Fruit fly (Drosophila melanogaster) whole organism, embryonic: Measurements from ENCODE around the gene Rcd5.

Experiments used
- BEAF-32 ChIP-seq: fragments of 200-800 bp; sonication (Bioruptor generic); optimal IDR thresholded peaks from 3 replicates; lab custom pipeline; 2017; ENCODE audit warnings: missing biosample characterization, missing genetic modification characterization, mild to moderate bottlenecking, moderate library complexity, missing genetic modification reagents
- CG10462 ChIP-seq: fragments of 200-800 bp; sonication (Bioruptor generic); optimal IDR thresholded peaks from 2 replicates; lab custom pipeline; 2016; ENCODE audit warnings: missing biosample characterization, missing genetic modification characterization
- CG10565 ChIP-seq: fragments of 200-800 bp; sonication (Bioruptor generic); optimal IDR thresholded peaks from 3 replicates; lab custom pipeline; 2016; ENCODE audit warnings: missing biosample characterization, mild to moderate bottlenecking, missing genetic modification characterization
- CG11093 ChIP-seq: fragments of 200-800 bp; sonication (Bioruptor generic); IDR thresholded peaks from 3 replicates; pipeline ENCODE4 v1.3.6; 2022; ENCODE audit warnings: missing biosample characterization, missing genetic modification characterization
- CG12071 ChIP-seq: fragments of 200-800 bp; sonication (Bioruptor generic); optimal IDR thresholded peaks from 3 replicates; lab custom pipeline; 2018; ENCODE audit warnings: missing biosample characterization, mild to moderate bottlenecking, missing genetic modification characterization
- CG12659 ChIP-seq: fragments of 200-800 bp; sonication (Bioruptor generic); optimal IDR thresholded peaks from 3 replicates; lab custom pipeline; 2017; ENCODE audit warnings: mild to moderate bottlenecking, missing biosample characterization, missing genetic modification reagents, missing genetic modification characterization
- CG13287 ChIP-seq: fragments of 200-800 bp; sonication (Bioruptor generic); IDR thresholded peaks from 2 replicates; pipeline ENCODE4 v1.3.6; 2022; ENCODE audit warnings: missing biosample characterization, missing genetic modification characterization; ENCODE audit not compliant: partially characterized antibody
- CG13424 ChIP-seq: fragments of 200-800 bp; sonication (Bioruptor generic); optimal IDR thresholded peaks from 2 replicates; lab custom pipeline; 2019; ENCODE audit warnings: missing biosample characterization, mild to moderate bottlenecking, missing genetic modification characterization, moderate library complexity
- CG17829 ChIP-seq: fragments of 200-800 bp; optimal IDR thresholded peaks from 2 replicates; lab custom pipeline; 2019; ENCODE audit warnings: missing biosample characterization, mild to moderate bottlenecking, missing genetic modification characterization, moderate library complexity
- CG18262 ChIP-seq: fragments of 200-800 bp; optimal IDR thresholded peaks from 3 replicates; lab custom pipeline; 2019; ENCODE audit warnings: missing biosample characterization, mild to moderate bottlenecking, missing genetic modification characterization, moderate library complexity
- CG2116 ChIP-seq: fragments of 200-800 bp; sonication (Bioruptor generic); optimal IDR thresholded peaks from 3 replicates; lab custom pipeline; 2018; ENCODE audit warnings: missing biosample characterization, mild to moderate bottlenecking, missing genetic modification characterization
- CG2712 ChIP-seq: fragments of 200-800 bp; optimal IDR thresholded peaks from 3 replicates; lab custom pipeline; 2019; ENCODE audit warnings: missing biosample characterization, mild to moderate bottlenecking, missing genetic modification characterization, moderate library complexity
- CG31224 ChIP-seq: fragments of 200-800 bp; sonication (Bioruptor generic); IDR thresholded peaks from 2 replicates; pipeline ENCODE4 v1.3.6; 2022; ENCODE audit warnings: missing biosample characterization, missing genetic modification characterization
- CG33213 ChIP-seq: fragments of 200-800 bp; sonication (Bioruptor generic); optimal IDR thresholded peaks from 3 replicates; lab custom pipeline; 2016; ENCODE audit warnings: missing biosample characterization, missing genetic modification characterization
- CG34224 ChIP-seq: fragments of 200-800 bp; sonication (Bioruptor generic); IDR thresholded peaks from 3 replicates; pipeline ENCODE4 v1.3.6; 2022; ENCODE audit warnings: missing biosample characterization, missing genetic modification characterization; ENCODE audit not compliant: partially characterized antibody
- CG43689 ChIP-seq: fragments of 200-800 bp; sonication (Bioruptor generic); IDR thresholded peaks from 2 replicates; pipeline ENCODE4 v1.3.6; 2022; ENCODE audit warnings: missing biosample characterization, missing genetic modification characterization
- CG4617 ChIP-seq: fragments of 200-800 bp; sonication (Bioruptor generic); optimal IDR thresholded peaks from 3 replicates; lab custom pipeline; 2016; ENCODE audit warnings: missing biosample characterization, missing genetic modification characterization, borderline replicate concordance
- CG6254 ChIP-seq: fragments of 200-800 bp; sonication (Bioruptor generic); optimal IDR thresholded peaks from 3 replicates; lab custom pipeline; 2017; ENCODE audit warnings: mild to moderate bottlenecking, missing biosample characterization, missing genetic modification reagents, missing genetic modification characterization
- CG6765 ChIP-seq: fragments of 200-800 bp; sonication (Bioruptor generic); optimal IDR thresholded peaks from 3 replicates; lab custom pipeline; 2017; ENCODE audit warnings: missing biosample characterization, mild to moderate bottlenecking, missing genetic modification characterization
- CG8290 ChIP-seq, 3 experiments: fragments of 200-800 bp; sonication (Bioruptor generic); optimal IDR thresholded peaks; 2 replicates each; lab custom pipeline; 2016 to 2019; ENCODE audit warnings: missing biosample characterization in 3 of 3, missing genetic modification characterization in 3 of 3, mild to moderate bottlenecking in 2 of 3, moderate library complexity in 1 of 3
- CG9437 ChIP-seq: fragments of 200-800 bp; sonication (Bioruptor generic); optimal IDR thresholded peaks from 2 replicates; lab custom pipeline; 2018; ENCODE audit warnings: missing biosample characterization, mild to moderate bottlenecking, missing genetic modification characterization
- CG9797 ChIP-seq: fragments of 200-800 bp; sonication (Bioruptor generic); optimal IDR thresholded peaks from 3 replicates; lab custom pipeline; 2018; ENCODE audit warnings: missing biosample characterization, mild to moderate bottlenecking, missing genetic modification characterization
- E2f2 ChIP-seq: fragments of 200-800 bp; sonication (Bioruptor generic); IDR thresholded peaks from 2 replicates; pipeline ENCODE4 v1.3.6; 2022; ENCODE audit warnings: missing biosample characterization, missing genetic modification characterization
- Hmr ChIP-seq: fragments of 200-800 bp; sonication (Bioruptor generic); optimal IDR thresholded peaks from 3 replicates; lab custom pipeline; 2017; ENCODE audit warnings: mild to moderate bottlenecking, missing biosample characterization, missing genetic modification reagents, missing genetic modification characterization
- Lhr ChIP-seq: fragments of 200-800 bp; sonication (Bioruptor generic); optimal IDR thresholded peaks from 3 replicates; lab custom pipeline; 2017; ENCODE audit warnings: mild to moderate bottlenecking, missing biosample characterization, missing genetic modification reagents, missing genetic modification characterization
- Med ChIP-seq: fragments of 200-800 bp; sonication (Bioruptor generic); peaks from one replicate; lab custom pipeline; 2016; ENCODE audit warnings: missing biosample characterization, missing genetic modification characterization, mild to moderate bottlenecking, inconsistent platforms, moderate library complexity
- NC2β ChIP-seq: fragments of 200-800 bp; sonication (Bioruptor generic); optimal IDR thresholded peaks from 2 replicates; lab custom pipeline; 2016; ENCODE audit warnings: missing biosample characterization, missing genetic modification characterization
- NFAT ChIP-seq: fragments of 200-800 bp; sonication (Bioruptor generic); IDR thresholded peaks from 2 replicates; pipeline ENCODE4 v1.3.6; 2022; ENCODE audit warnings: missing biosample characterization, missing genetic modification characterization
- Oaz ChIP-seq: fragments of 200-800 bp; sonication (Bioruptor generic); IDR thresholded peaks from 2 replicates; pipeline ENCODE4 v1.3.6; 2022; ENCODE audit warnings: missing biosample characterization, missing genetic modification characterization
- Opbp ChIP-seq: fragments of 200-800 bp; sonication (Bioruptor generic); IDR thresholded peaks from 3 replicates; pipeline ENCODE4 v1.3.6; 2022; ENCODE audit warnings: missing biosample characterization, missing genetic modification characterization; ENCODE audit not compliant: partially characterized antibody
- Six4 ChIP-seq: fragments of 200-800 bp; sonication (Bioruptor generic); optimal IDR thresholded peaks from 2 replicates; lab custom pipeline; 2016; ENCODE audit warnings: missing biosample characterization, missing genetic modification characterization
- Spps ChIP-seq: fragments of 200-800 bp; sonication (Bioruptor generic); optimal IDR thresholded peaks from 2 replicates; lab custom pipeline; 2018; ENCODE audit warnings: missing biosample characterization, mild to moderate bottlenecking, missing genetic modification characterization
- YL-1 ChIP-seq: fragments of 200-800 bp; sonication (Bioruptor generic); optimal IDR thresholded peaks from 3 replicates; lab custom pipeline; 2017; ENCODE audit warnings: missing biosample characterization, mild to moderate bottlenecking, missing genetic modification characterization
- al ChIP-seq: fragments of 200-800 bp; sonication (Bioruptor generic); IDR thresholded peaks from 2 replicates; pipeline ENCODE4 v1.3.6; 2022; ENCODE audit warnings: missing biosample characterization, missing genetic modification characterization
- bowl ChIP-seq: fragments of 200-800 bp; sonication (Bioruptor generic); IDR thresholded peaks from 2 replicates; pipeline ENCODE4 v1.3.6; 2022; ENCODE audit warnings: missing biosample characterization, missing genetic modification characterization
- cwo ChIP-seq: fragments of 200-800 bp; sonication (Bioruptor generic); optimal IDR thresholded peaks from 3 replicates; lab custom pipeline; 2017; ENCODE audit warnings: missing biosample characterization, missing genetic modification characterization, mild to moderate bottlenecking, moderate library complexity, missing genetic modification reagents
- dmrt11E ChIP-seq: fragments of 200-800 bp; sonication (Bioruptor generic); optimal IDR thresholded peaks from 3 replicates; lab custom pipeline; 2018; ENCODE audit warnings: missing biosample characterization, mild to moderate bottlenecking, missing genetic modification characterization, moderate library complexity
- gcm2 ChIP-seq: fragments of 200-800 bp; sonication (Bioruptor generic); optimal IDR thresholded peaks from 2 replicates; lab custom pipeline; 2016; ENCODE audit warnings: missing biosample characterization, missing genetic modification characterization
- gfzf ChIP-seq: fragments of 200-800 bp; sonication (Bioruptor generic); optimal IDR thresholded peaks from 2 replicates; lab custom pipeline; 2016; ENCODE audit warnings: missing biosample characterization, mild to moderate bottlenecking, missing genetic modification characterization, moderate library complexity
- hbn ChIP-seq: fragments of 200-800 bp; sonication (Bioruptor generic); IDR thresholded peaks from 2 replicates; pipeline ENCODE4 v1.3.6; 2022; ENCODE audit warnings: missing biosample characterization, missing genetic modification characterization; ENCODE audit not compliant: partially characterized antibody
- jing ChIP-seq: fragments of 200-800 bp; sonication (Bioruptor generic); optimal IDR thresholded peaks from 2 replicates; lab custom pipeline; 2018; ENCODE audit warnings: missing biosample characterization, mild to moderate bottlenecking, missing genetic modification characterization
- lov ChIP-seq, 2 experiments: fragments of 200-800 bp in 1 of 2; fragments of >200 bp in 1 of 2; sonication (Bioruptor generic) in 1 of 2; IDR thresholded peaks in 1 of 2; optimal IDR thresholded peaks in 1 of 2; 2 replicates in 1 of 2; 3 replicates in 1 of 2; pipeline versions ENCODE4 v1.3.6 to Lab custom; 2017 to 2022; ENCODE audit warnings: missing biosample characterization in 1 of 2, missing genetic modification characterization in 1 of 2
- nmo ChIP-seq: fragments of 200-800 bp; sonication (Bioruptor generic); optimal IDR thresholded peaks from 2 replicates; lab custom pipeline; 2018; ENCODE audit warnings: missing biosample characterization, mild to moderate bottlenecking, missing genetic modification characterization, moderate library complexity
- scrt ChIP-seq: fragments of 200-800 bp; sonication (Bioruptor generic); optimal IDR thresholded peaks from 2 replicates; lab custom pipeline; 2018; ENCODE audit warnings: missing biosample characterization, mild to moderate bottlenecking, missing genetic modification characterization, moderate library complexity
- sd ChIP-seq: fragments of 200-800 bp; sonication (Bioruptor generic); optimal IDR thresholded peaks from 3 replicates; lab custom pipeline; 2018; ENCODE audit warnings: missing biosample characterization, mild to moderate bottlenecking, missing genetic modification characterization, moderate library complexity
- trem ChIP-seq: fragments of 200-800 bp; optimal IDR thresholded peaks from 3 replicates; lab custom pipeline; 2019; ENCODE audit warnings: missing biosample characterization, mild to moderate bottlenecking, missing genetic modification characterization, moderate library complexity
- usp ChIP-seq: fragments of >200 bp; optimal IDR thresholded peaks from 2 replicates; lab custom pipeline; 2017; ENCODE audit warnings: missing biosample characterization, missing genetic modification characterization
- z ChIP-seq: fragments of 200-800 bp; sonication (Bioruptor generic); IDR thresholded peaks from 3 replicates; pipeline ENCODE4 v1.3.6; 2022; ENCODE audit warnings: missing biosample characterization, missing genetic modification characterization

The Rcd5 gene

DNA sequence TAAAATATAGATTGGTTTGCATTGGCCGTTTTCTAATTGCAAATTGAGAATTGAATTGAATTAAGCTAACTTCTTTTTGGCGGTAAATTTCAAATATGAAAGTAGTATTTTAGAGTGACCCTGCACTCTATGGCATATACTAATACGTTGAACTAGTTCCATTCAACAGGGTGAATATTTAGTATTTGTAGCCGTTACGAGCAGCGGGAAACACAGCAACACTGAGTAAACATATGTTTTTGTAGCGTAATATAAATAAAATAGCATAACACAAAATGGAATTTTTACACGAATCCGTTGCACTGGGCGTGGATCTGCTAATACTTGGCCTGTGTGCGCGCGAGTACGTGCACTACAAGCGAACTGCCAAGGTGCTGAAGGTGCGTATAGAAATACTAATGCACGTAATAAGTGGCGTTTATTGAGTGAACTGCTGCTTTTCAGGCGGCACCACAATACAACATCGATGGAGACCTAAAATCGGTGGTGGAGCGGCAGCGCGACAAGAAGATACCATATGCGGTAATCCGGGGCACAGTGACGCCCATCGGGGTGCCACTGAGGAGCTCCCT lies 19.0 kb upstream of the Rcd5 start, which contains the start of gene Mul1 (continued):
- TF ChIP-seq CG13287 (GFP tag; lab: Robert Waterston, UW), result peak; percentile 54; the same call in 1 of the 2 replicates
- TF ChIP-seq Oaz, result no peak
- no peak for TF ChIP-seq CG10565 (GFP tag; lab: Kevin White, UChicago)
- TF ChIP-seq nmo, result peak; percentile 37
- TF ChIP-seq CG33213 (GFP tag; lab: Kevin White, UChicago), result peak; percentile 54
- TF ChIP-seq CG6254 (GFP tag; lab: Kevin White, UChicago), result peak; percentile 36
- TF ChIP-seq hbn (GFP tag; lab: Robert Waterston, UW), result 0 out of 2 replicates have a peak, but pooled peaks have one; percentile 17
- peak; percentile 15; the same call in 1 of the 3 replicates for TF ChIP-seq CG34224 (GFP tag; lab: Robert Waterston, UW)
- TF ChIP-seq trem, result peak; percentile 43
- TF ChIP-seq Hmr (GFP tag; lab: Kevin White, UChicago), result peak; percentile 17
- TF ChIP-seq lov (optimal IDR thresholded peaks at IDR 0.05; lab: Kevin White, UChicago), result no peak
- no peak for TF ChIP-seq lov (GFP tag; IDR thresholded peaks at IDR 0.05; lab: Robert Waterston, UW)
- TF ChIP-seq CG2712, result no peak
- TF ChIP-seq scrt (GFP tag; lab: Kevin White, UChicago), result peak; percentile 83
- TF ChIP-seq Six4 (GFP tag; lab: Kevin White, UChicago), result no peak
- no peak for TF ChIP-seq Spps (tag; lab: Kevin White, UChicago)
- 0 out of 3 replicates have a peak, but pooled peaks have one; percentile 33 for TF ChIP-seq Opbp
- peak; percentile 25 for TF ChIP-seq CG4617 (GFP tag; lab: Kevin White, UChicago)
- peak; percentile 93 for TF ChIP-seq E2f2 (GFP tag; lab: Robert Waterston, UW)
- TF ChIP-seq z (GFP tag; lab: Robert Waterston, UW), result no peak
- TF ChIP-seq BEAF-32 (GFP tag; lab: Kevin White, UChicago), result peak; percentile 36
- TF ChIP-seq CG18262 (tag; lab: Kevin White, UChicago), result no peak
- TF ChIP-seq CG13424 (tag; lab: Kevin White, UChicago), result no peak
- TF ChIP-seq CG2116, result peak; percentile 42
- TF ChIP-seq CG9797, result peak; percentile 78
- TF ChIP-seq Lhr (GFP tag; lab: Kevin White, UChicago), result peak; percentile 54
- TF ChIP-seq CG6765 (GFP tag; lab: Kevin White, UChicago), result no peak
- TF ChIP-seq NC2β (GFP tag; lab: Kevin White, UChicago), result no peak
- TF ChIP-seq gcm2 (GFP tag; lab: Kevin White, UChicago), result no peak
- TF ChIP-seq Med, result peak; percentile 75
- no peak for TF ChIP-seq CG8290 (GFP tag; optimal IDR thresholded peaks at IDR 0.05; lab: Kevin White, UChicago)
- TF ChIP-seq CG8290 (tag; optimal IDR thresholded peaks at IDR 0.05; lab: Kevin White, UChicago), result peak in 1 of 2 experiments; percentile 45
- no peak for TF ChIP-seq CG10462
- no peak for TF ChIP-seq usp (GFP tag; lab: Kevin White, UChicago)
- TF ChIP-seq YL-1 (GFP tag; lab: Kevin White, UChicago), result peak; percentile 42
- TF ChIP-seq CG12071 (GFP tag; lab: Kevin White, UChicago), result no peak
- peak; percentile 12 for TF ChIP-seq CG17829 (tag; lab: Kevin White, UChicago)
- no peak for TF ChIP-seq bowl
- TF ChIP-seq NFAT (GFP tag; lab: Robert Waterston, UW), result no peak
- no peak for TF ChIP-seq cwo (GFP tag; lab: Kevin White, UChicago)
- no peak for TF ChIP-seq dmrt11E
- TF ChIP-seq gfzf, result peak; percentile 88
- no peak for TF ChIP-seq jing
- peak; percentile 46 for TF ChIP-seq CG12659 (GFP tag; lab: Kevin White, UChicago)
- TF ChIP-seq CG31224 (GFP tag; lab: Robert Waterston, UW), result no peak
- no peak for TF ChIP-seq al (GFP tag; lab: Robert Waterston, UW)
- peak; percentile 10 for TF ChIP-seq sd (tag; lab: Kevin White, UChicago)
- no peak for TF ChIP-seq CG11093 (GFP tag; lab: Robert Waterston, UW)
- peak; percentile 88 for TF ChIP-seq CG9437 (GFP tag; lab: Kevin White, UChicago)
- no peak for TF ChIP-seq CG43689
